Worm (Caenorhabditis elegans): ENCODE data around the gene srh-82.

DNA sequence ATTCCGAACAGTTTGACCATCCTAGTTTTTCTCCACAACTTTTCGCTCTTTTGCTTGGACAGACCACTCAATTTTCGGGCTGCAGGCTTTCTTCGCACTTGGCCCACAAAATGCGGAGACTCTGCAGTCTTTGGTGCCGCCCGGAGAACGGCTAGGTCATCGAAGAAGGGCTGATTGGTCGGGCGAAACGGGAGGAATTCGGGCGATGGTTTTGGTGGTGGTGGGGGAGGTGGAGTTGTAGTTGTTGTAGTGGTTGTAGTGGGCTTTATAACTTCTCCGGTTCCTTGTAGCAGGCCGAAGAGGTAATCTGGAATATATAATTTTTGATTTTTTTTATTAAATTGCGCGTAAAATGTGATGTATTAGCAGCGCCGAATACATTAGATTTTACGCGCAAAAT, 7.2 kb upstream of the srh-82 start:
- no peak for TF ChIP-seq R02D3.7 (tag; optimal IDR thresholded peaks at IDR 0.05)
- TF ChIP-seq gei-8 (GFP tag; optimal IDR thresholded peaks at IDR 0.05), result no peak
